Worm (Caenorhabditis elegans) whole organism, early embryonic: ENCODE results near the gene W06G6.15.

Experiments used
- aly-1 ChIP-seq: sonication (generic microtip); optimal IDR thresholded peaks from 2 replicates; lab custom pipeline; 2016; ENCODE audit warnings: missing genetic modification characterization, missing compliant biosample characterization
- flt-1 ChIP-seq: fragments of 200-800 bp; sonication (Bioruptor generic); IDR thresholded peaks from 2 replicates; pipeline ENCODE4 v1.3.6; 2022; ENCODE audit warnings: missing genetic modification characterization, missing compliant biosample characterization
- sea-1 ChIP-seq: fragments of 200-800 bp; sonication (Bioruptor generic); conservative IDR thresholded peaks from 2 replicates; pipeline ENCODE4 v1.3.6; 2022; ENCODE audit warnings: missing genetic modification characterization, missing compliant biosample characterization
- tbx-37 ChIP-seq: fragments of 200-800 bp; sonication (Bioruptor generic); conservative IDR thresholded peaks from 2 replicates; pipeline ENCODE4 v1.3.6; 2022; ENCODE audit warnings: missing genetic modification reagents, missing genetic modification characterization, missing compliant biosample characterization

ce11 chrV:16682886-16683285, 28.5 kb downstream of the W06G6.15 start, which contains the start of gene srw-36:
- TF ChIP-seq flt-1 (no peak), aly-1 (tag; lab: Kevin White, UChicago) (no peak), tbx-37 (GFP tag; lab: Robert Waterston, UW) (no peak), sea-1 (no peak)
